Fruit fly (Drosophila melanogaster): ENCODE results near the gene Phae2.

Gene Phae2

dm6 chr2L:12110810-12111209 is at the start of gene Phae2:
Gene Phae2 (plus strand): TSS chr2L:12111110.
- TF ChIP-seq CG17801 (GFP tag; optimal IDR thresholded peaks at IDR 0.05; ENCODE audit: partially characterized antibody), result no peak

- peak; percentile 19 for TF ChIP-seq CG17801 (GFP tag; optimal IDR thresholded peaks at IDR 0.05; ENCODE audit: partially characterized antibody)
These were observed 47.9 kb upstream of the Phae2 start, which contains the start of gene Rab3-GAP for dm6 chr2L:12063035-12063434. Gene Rab3-GAP (minus strand): TSS chr2L:12063184.

dm6 chr2L:12065683-12066386 is 45.1 kb upstream of the Phae2 start:
- no peak for TF ChIP-seq CG17801 (GFP tag; optimal IDR thresholded peaks at IDR 0.05; ENCODE audit: partially characterized antibody)

- no peak for TF ChIP-seq CG17801 (GFP tag; optimal IDR thresholded peaks at IDR 0.05; ENCODE audit: partially characterized antibody)
These were observed 44.2 kb upstream of the Phae2 start, which contains the start of gene firl for dm6 chr2L:12066617-12067251. Gene firl (minus strand): TSS chr2L:12066775.

- no peak for TF ChIP-seq CG17801 (GFP tag; optimal IDR thresholded peaks at IDR 0.05; ENCODE audit: partially characterized antibody)
These were observed 35.1 kb upstream of the Phae2 start, which contains the start of gene CG14947 for dm6 chr2L:12075850-12076249. Gene CG14947 (plus strand): TSS chr2L:12076100.

dm6 chr2L:12078123-12078658 is 32.7 kb upstream of the Phae2 start:
- TF ChIP-seq CG17801 (GFP tag; optimal IDR thresholded peaks at IDR 0.05; ENCODE audit: partially characterized antibody), result no peak

dm6 chr2L:12078695-12079094 is 32.2 kb upstream of the Phae2 start:
- no peak for TF ChIP-seq CG17801 (GFP tag; optimal IDR thresholded peaks at IDR 0.05; ENCODE audit: partially characterized antibody)

dm6 chr2L:12079827-12080381 is 31.0 kb upstream of the Phae2 start:
- no peak for TF ChIP-seq CG17801 (GFP tag; optimal IDR thresholded peaks at IDR 0.05; ENCODE audit: partially characterized antibody)

dm6 chr2L:12081118-12081665 is 29.7 kb upstream of the Phae2 start:
- TF ChIP-seq CG17801 (GFP tag; optimal IDR thresholded peaks at IDR 0.05; ENCODE audit: partially characterized antibody), result no peak

dm6 chr2L:12085010-12085409 is 25.9 kb upstream of the Phae2 start:
- no peak for TF ChIP-seq CG17801 (GFP tag; optimal IDR thresholded peaks at IDR 0.05; ENCODE audit: partially characterized antibody)

dm6 chr2L:12085619-12086171 is 25.2 kb upstream of the Phae2 start, which contains the start of gene prd:
Gene prd (minus strand): TSS chr2L:12085827.
- no peak for TF ChIP-seq CG17801 (GFP tag; optimal IDR thresholded peaks at IDR 0.05; ENCODE audit: partially characterized antibody)

- TF ChIP-seq CG17801 (GFP tag; optimal IDR thresholded peaks at IDR 0.05; ENCODE audit: partially characterized antibody), result no peak
These were observed 23.5 kb upstream of the Phae2 start for dm6 chr2L:12087442-12087841.

dm6 chr2L:12089145-12089544 is 21.8 kb upstream of the Phae2 start:
- no peak for TF ChIP-seq CG17801 (GFP tag; optimal IDR thresholded peaks at IDR 0.05; ENCODE audit: partially characterized antibody)

dm6 chr2L:12091522-12091921 is 19.4 kb upstream of the Phae2 start, which contains the start of gene Pex19:
Gene Pex19 (plus strand): TSS chr2L:12091822.
- TF ChIP-seq CG17801 (GFP tag; optimal IDR thresholded peaks at IDR 0.05; ENCODE audit: partially characterized antibody), result no peak

dm6 chr2L:12092041-12092440 is 18.9 kb upstream of the Phae2 start:
- TF ChIP-seq CG17801 (GFP tag; optimal IDR thresholded peaks at IDR 0.05; ENCODE audit: partially characterized antibody), result no peak

All from ovary, adult (tissue).